Fruit fly (Drosophila melanogaster): ENCODE data around the gene CG9837.

DNA sequence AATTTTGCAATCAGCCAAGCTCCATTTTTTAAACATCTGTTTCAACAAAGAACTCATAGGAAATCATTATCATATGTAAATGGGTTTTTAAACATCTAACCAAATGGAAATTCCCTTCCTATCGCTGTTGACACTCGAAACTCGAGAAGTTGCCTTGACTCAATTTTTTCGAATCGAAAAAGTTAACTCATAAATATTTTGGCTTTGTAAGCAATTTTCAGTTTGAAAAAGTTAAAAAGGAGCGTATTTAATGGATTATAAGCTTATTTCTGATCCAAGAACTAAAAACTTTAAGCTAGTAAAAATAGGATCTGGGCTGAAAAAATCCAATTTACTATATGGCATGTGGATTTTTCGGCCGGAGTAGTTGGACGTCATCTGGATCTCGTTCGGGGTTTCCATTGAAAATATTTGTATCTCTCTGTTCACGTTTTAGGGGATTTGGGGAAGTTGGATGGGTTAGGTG, at the start of gene CG9837:
- TF ChIP-seq CG9705 (GFP tag; optimal IDR thresholded peaks at IDR 0.05) (no peak), h (GFP tag; optimal IDR thresholded peaks at IDR 0.05) (no peak), foxo (GFP tag; optimal IDR thresholded peaks at IDR 0.05) (no peak), lola (GFP tag; optimal IDR thresholded peaks at IDR 0.05) (no peak), psq (GFP tag; optimal IDR thresholded peaks at IDR 0.05) (no peak), Hnf4 (GFP tag; optimal IDR thresholded peaks at IDR 0.05) (no peak), ey (GFP tag; optimal IDR thresholded peaks at IDR 0.05) (no peak), Sp1 (GFP tag; optimal IDR thresholded peaks at IDR 0.05) (no peak), fru (GFP tag; optimal IDR thresholded peaks at IDR 0.05) (no peak)

Measured in whole organism, wandering third instar larva.